Fruit fly (Drosophila melanogaster) whole organism, pupa: ENCODE measurements around the gene mld.

Experiments
- CG12605 ChIP-seq: fragments of 200-800 bp; sonication (Bioruptor generic); IDR thresholded peaks from 2 replicates; pipeline ENCODE4 v1.3.6; 2022; ENCODE audit warnings: missing biosample characterization, missing genetic modification characterization
- CG17806 ChIP-seq: fragments of 200-800 bp; sonication (Bioruptor generic); optimal IDR thresholded peaks from 2 replicates; lab custom pipeline; 2018; ENCODE audit warnings: missing biosample characterization, mild to moderate bottlenecking, missing genetic modification characterization, moderate library complexity
- CG34367 ChIP-seq: fragments of 200-800 bp; sonication (Bioruptor generic); optimal IDR thresholded peaks from 2 replicates; lab custom pipeline; 2018; ENCODE audit warnings: missing biosample characterization, mild to moderate bottlenecking, missing genetic modification characterization
- CG8159 ChIP-seq: fragments of 200-800 bp; sonication (Bioruptor generic); optimal IDR thresholded peaks from 3 replicates; lab custom pipeline; 2018; ENCODE audit warnings: missing biosample characterization, mild to moderate bottlenecking, missing genetic modification characterization, moderate library complexity
- EcR ChIP-seq: fragments of 200-800 bp; sonication (Bioruptor generic); optimal IDR thresholded peaks from 3 replicates; lab custom pipeline; 2019; ENCODE audit warnings: missing biosample characterization, missing genetic modification characterization, mild to moderate bottlenecking, moderate library complexity, missing genetic modification reagents
- Pif1A ChIP-seq: fragments of 200-800 bp; sonication (Bioruptor generic); optimal IDR thresholded peaks from 3 replicates; lab custom pipeline; 2016; ENCODE audit warnings: missing biosample characterization, missing genetic modification characterization
- Pif1B ChIP-seq: fragments of 200-800 bp; sonication (Bioruptor generic); optimal IDR thresholded peaks from 3 replicates; lab custom pipeline; 2016; ENCODE audit warnings: missing biosample characterization, missing genetic modification characterization
- fd96Ca ChIP-seq: fragments of 200-800 bp; sonication (Bioruptor generic); IDR thresholded peaks from 3 replicates; pipeline ENCODE4 v1.3.6; 2022; ENCODE audit warnings: missing biosample characterization, missing genetic modification characterization

- TF ChIP-seq Pif1A (GFP tag; lab: Kevin White, UChicago): no peak
- TF ChIP-seq EcR (GFP tag; lab: Kevin White, UChicago): no peak
- no peak for TF ChIP-seq fd96Ca
- no peak for TF ChIP-seq CG8159 (tag; lab: Kevin White, UChicago)
- TF ChIP-seq CG34367 (tag; lab: Kevin White, UChicago): no peak
- no peak for TF ChIP-seq CG17806
- no peak for TF ChIP-seq CG12605 (GFP tag; lab: Robert Waterston, UW)
- no peak for TF ChIP-seq Pif1B (GFP tag; lab: Kevin White, UChicago)
These were observed 15.6 kb downstream of the mld start for dm6 chr3R:24601069-24601468.
